Worm (Caenorhabditis elegans) whole organism, young adult: ENCODE measurements around the gene C14H10.2.

Experiments
- F39B2.1 ChIP-seq: fragments of 200-800 bp; sonication (Bioruptor generic); IDR thresholded peaks from 2 replicates; pipeline ENCODE4 v1.3.6; 2022; ENCODE audit warnings: missing genetic modification reagents, missing genetic modification characterization, missing compliant biosample characterization
- Y95B8A.8 ChIP-seq: fragments of 200-800 bp; sonication (Bioruptor generic); IDR thresholded peaks from 2 replicates; pipeline ENCODE4 v1.3.6; 2022; ENCODE audit warnings: missing genetic modification reagents, missing genetic modification characterization, missing compliant biosample characterization
- ama-1 ChIP-seq, 3 experiments: fragments of 150-350 bp in 1 of 3; sonication (generic microtip) in 2 of 3; optimal IDR thresholded peaks; 2 replicates each; lab custom pipeline; 2014 to 2018; ENCODE audit warnings: missing biosample characterization in 2 of 3, missing genetic modification characterization in 2 of 3, missing genetic modification reagents in 2 of 3
- aptf-2 ChIP-seq: fragments of 200-800 bp; sonication (Bioruptor generic); conservative IDR thresholded peaks from 2 replicates; pipeline ENCODE4 v1.3.6; 2022; ENCODE audit warnings: missing genetic modification reagents, missing genetic modification characterization, missing compliant biosample characterization
- attf-3 ChIP-seq: fragments of 200-800 bp; sonication (Bioruptor generic); conservative IDR thresholded peaks from 2 replicates; pipeline ENCODE4 v1.3.6; 2022; ENCODE audit warnings: missing genetic modification reagents, missing genetic modification characterization, missing compliant biosample characterization
- ceh-27 ChIP-seq: fragments of 200-800 bp; sonication (Bioruptor generic); optimal IDR thresholded peaks from 2 replicates; lab custom pipeline; 2018; ENCODE audit warnings: mild to moderate bottlenecking, missing genetic modification characterization, moderate library complexity, missing compliant biosample characterization
- let-607 ChIP-seq, 2 experiments: fragments of 200-800 bp in 1 of 2; sonication (Bioruptor generic) in 1 of 2; sonication (generic microtip) in 1 of 2; optimal IDR thresholded peaks; 2 replicates each; lab custom pipeline; 2016 to 2018; ENCODE audit warnings: mild to moderate bottlenecking in 2 of 2, missing compliant biosample characterization in 2 of 2, missing genetic modification characterization in 2 of 2, moderate library complexity in 2 of 2, missing genotype in 1 of 2
- pbrm-1 ChIP-seq: fragments of 200-800 bp; sonication (Bioruptor generic); IDR thresholded peaks from 2 replicates; pipeline ENCODE4 v1.3.6; 2022; ENCODE audit warnings: missing genetic modification reagents, missing genetic modification characterization, missing compliant biosample characterization
- pha-4 ChIP-seq: fragments of 150-350 bp; sonication (generic microtip); optimal IDR thresholded peaks from 2 replicates; lab custom pipeline; 2014; ENCODE audit warnings: missing biosample characterization, missing genetic modification reagents, missing genetic modification characterization
- tbx-9 ChIP-seq: sonication (generic microtip); optimal IDR thresholded peaks from 2 replicates; lab custom pipeline; 2016; ENCODE audit warnings: borderline replicate concordance, missing genetic modification characterization, inconsistent platforms, missing compliant biosample characterization
- unc-62 ChIP-seq: fragments of 150-350 bp; optimal IDR thresholded peaks from 2 replicates; lab custom pipeline; 2014; ENCODE audit warnings: missing biosample characterization, missing genetic modification reagents, missing genetic modification characterization

- TF ChIP-seq F39B2.1 (GFP tag; lab: Robert Waterston, UW) (no peak), ama-1 (optimal IDR thresholded peaks at IDR 0.05; lab: Kevin White, UChicago) (no peak), ama-1 (GFP tag; optimal IDR thresholded peaks at IDR 0.05; lab: Kevin White, UChicago) (no peak), ceh-27 (GFP tag; lab: Kevin White, UChicago) (no peak), attf-3 (GFP tag; lab: Robert Waterston, UW) (peak; percentile 94), let-607 (tag; optimal IDR thresholded peaks at IDR 0.05; lab: Kevin White, UChicago) (peak; percentile 87 to 96), tbx-9 (tag; lab: Kevin White, UChicago) (no peak), pha-4 (no peak), Y95B8A.8 (GFP tag; lab: Robert Waterston, UW) (no peak), aptf-2 (GFP tag; lab: Robert Waterston, UW) (no peak), unc-62 (GFP tag; lab: Kevin White, UChicago) (peak; percentile 17), pbrm-1 (GFP tag; lab: Robert Waterston, UW) (no peak)
These were observed 55.4 kb downstream of the C14H10.2 start, which contains the start of gene nucb-1 for ce11 chrX:10197204-10197756.
